Worm (Caenorhabditis elegans) whole organism, late embryonic: Measurements from ENCODE around the gene hmg-4.

Source experiments
- ama-1 ChIP-seq: fragments of 150-350 bp; optimal IDR thresholded peaks from 2 replicates; lab custom pipeline; 2014
- ceh-34 ChIP-seq: sonication (generic microtip); optimal IDR thresholded peaks from 2 replicates; lab custom pipeline; 2016; ENCODE audit warnings: mild to moderate bottlenecking, missing genetic modification characterization, missing compliant biosample characterization
- ets-4 ChIP-seq: sonication (generic microtip); optimal IDR thresholded peaks from 2 replicates; lab custom pipeline; 2016; ENCODE audit warnings: missing genetic modification characterization, missing compliant biosample characterization
- fkh-10 ChIP-seq: fragments of 150-350 bp; optimal IDR thresholded peaks from 2 replicates; lab custom pipeline; 2014; ENCODE audit warnings: missing biosample characterization, missing genetic modification reagents, missing genetic modification characterization
- fkh-6 ChIP-seq: sonication (generic microtip); optimal IDR thresholded peaks from 2 replicates; lab custom pipeline; 2016; ENCODE audit warnings: missing genetic modification characterization, missing compliant biosample characterization
- gmeb-2 ChIP-seq: sonication (generic microtip); optimal IDR thresholded peaks from 2 replicates; lab custom pipeline; 2016; ENCODE audit warnings: missing genetic modification characterization, inconsistent platforms, missing compliant biosample characterization
- hlh-30 ChIP-seq: sonication (generic microtip); optimal IDR thresholded peaks from 2 replicates; lab custom pipeline; 2017; ENCODE audit warnings: antibody characterized with exemption, missing genetic modification characterization, missing compliant biosample characterization; ENCODE audit not compliant: insufficient read depth
- lin-11 ChIP-seq: fragments of 200-800 bp; sonication (Bioruptor generic); optimal IDR thresholded peaks from 2 replicates; lab custom pipeline; 2018; ENCODE audit warnings: mild to moderate bottlenecking, missing genetic modification characterization, missing compliant biosample characterization
- pha-4 ChIP-seq: fragments of 150-350 bp; optimal IDR thresholded peaks from 2 replicates; lab custom pipeline; 2018; ENCODE audit warnings: missing biosample characterization, missing genetic modification reagents, missing genetic modification characterization
- pqm-1 ChIP-seq: sonication (generic microtip); optimal IDR thresholded peaks from 2 replicates; lab custom pipeline; 2016; ENCODE audit warnings: missing genetic modification characterization, missing compliant biosample characterization
- tbx-2 ChIP-seq: sonication (generic microtip); optimal IDR thresholded peaks from 2 replicates; lab custom pipeline; 2016; ENCODE audit warnings: missing genetic modification characterization, missing compliant biosample characterization
- unc-3 ChIP-seq, 2 experiments: fragments of 200-800 bp in 1 of 2; sonication (Bioruptor generic) in 1 of 2; sonication (generic microtip) in 1 of 2; conservative IDR thresholded peaks in 1 of 2; optimal IDR thresholded peaks in 1 of 2; 2 replicates each; pipeline versions ENCODE4 v1.3.6 to Lab custom; 2016 to 2022; ENCODE audit warnings: missing compliant biosample characterization in 2 of 2, missing genetic modification characterization in 2 of 2, missing genetic modification reagents in 1 of 2
- unc-86 ChIP-seq: sonication (generic microtip); optimal IDR thresholded peaks from 2 replicates; lab custom pipeline; 2016; ENCODE audit warnings: missing genetic modification characterization, missing compliant biosample characterization

DNA sequence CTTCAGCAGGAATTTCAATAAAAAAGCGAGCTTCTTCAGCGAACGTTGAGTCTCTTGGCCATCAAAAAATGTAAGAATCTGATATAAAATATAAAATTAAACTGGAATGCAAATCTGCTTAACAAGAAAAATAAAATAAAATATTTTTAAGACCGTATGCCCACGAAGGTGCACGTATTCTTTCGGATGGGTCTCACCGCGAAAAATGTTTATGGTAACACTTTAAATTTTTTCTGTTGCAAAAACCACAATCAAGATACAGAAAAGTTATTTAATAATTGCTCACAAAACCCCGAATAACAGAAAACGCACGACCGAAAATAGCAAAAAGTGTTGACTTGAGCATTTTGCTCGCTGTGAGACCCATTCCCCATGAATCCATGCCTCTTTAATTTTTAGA is 42.3 kb downstream of the hmg-4 start:
- TF ChIP-seq ama-1 (lab: Kevin White, UChicago) = no peak
- TF ChIP-seq pqm-1 (tag; lab: Kevin White, UChicago) = no peak
- TF ChIP-seq lin-11 (tag; lab: Kevin White, UChicago) = no peak
- TF ChIP-seq fkh-10 = no peak
- TF ChIP-seq gmeb-2 (tag; lab: Kevin White, UChicago) = no peak
- TF ChIP-seq hlh-30 = no peak
- no peak for TF ChIP-seq tbx-2 (tag; lab: Kevin White, UChicago)
- TF ChIP-seq fkh-6 = no peak
- TF ChIP-seq ets-4 (tag; lab: Kevin White, UChicago) = no peak
- TF ChIP-seq ceh-34 = no peak
- no peak for TF ChIP-seq unc-3 (GFP tag; conservative IDR thresholded peaks at IDR 0.05; lab: Robert Waterston, UW)
- TF ChIP-seq unc-3 (tag; optimal IDR thresholded peaks at IDR 0.05; lab: Kevin White, UChicago) = no peak
- TF ChIP-seq unc-86 (tag; lab: Kevin White, UChicago) = no peak
- no peak for TF ChIP-seq pha-4 (tag; lab: Kevin White, UChicago)
